Worm (Caenorhabditis elegans): ENCODE measurements around the gene act-3.
A peak's percentile ranks its signal among the peaks of the same experiment; 100 is the strongest.

act-3 gene

ce11 chrV:11029309-11029708 lies 45.0 kb downstream of the act-3 start (continued):
- peak; percentile 17 for TF ChIP-seq eyg-1 (tag; optimal IDR thresholded peaks at IDR 0.05)
- no peak for TF ChIP-seq pag-3 (tag; optimal IDR thresholded peaks at IDR 0.05; ENCODE audit: borderline replicate concordance)
- peak; percentile 52 for TF ChIP-seq ceh-48 (tag; optimal IDR thresholded peaks at IDR 0.05)
- TF ChIP-seq ceh-45 (GFP tag; IDR thresholded peaks at IDR 0.05), result no peak
- no peak for TF ChIP-seq unc-86 (tag; optimal IDR thresholded peaks at IDR 0.05)
- no peak for TF ChIP-seq pat-9 (tag; optimal IDR thresholded peaks at IDR 0.05)
- TF ChIP-seq ceh-18 (tag; optimal IDR thresholded peaks at IDR 0.05), result no peak
- TF ChIP-seq hlh-13 (GFP tag; optimal IDR thresholded peaks at IDR 0.05), result no peak
- peak; percentile 12 for TF ChIP-seq lim-6 (tag; optimal IDR thresholded peaks at IDR 0.05)
- TF ChIP-seq ceh-34 (tag; optimal IDR thresholded peaks at IDR 0.05), result peak; percentile 47
- peak; percentile 89 for TF ChIP-seq ets-4 (tag; optimal IDR thresholded peaks at IDR 0.05)
- no peak for TF ChIP-seq K02D7.2 (tag; optimal IDR thresholded peaks at IDR 0.05)
- peak; percentile 40 for TF ChIP-seq fax-1 (tag; optimal IDR thresholded peaks at IDR 0.05)
- TF ChIP-seq C08G9.2 (tag; optimal IDR thresholded peaks at IDR 0.05), result peak; percentile 96
- TF ChIP-seq tbx-2 (tag; optimal IDR thresholded peaks at IDR 0.05), result peak; percentile 87
- no peak for TF ChIP-seq gmeb-2 (tag; optimal IDR thresholded peaks at IDR 0.05)
- TF ChIP-seq ztf-16 (tag; optimal IDR thresholded peaks at IDR 0.05), result peak; percentile 50
- peak; percentile 35 for TF ChIP-seq madf-2 (tag; optimal IDR thresholded peaks at IDR 0.05)
- no peak for TF ChIP-seq ceh-19 (GFP tag; optimal IDR thresholded peaks at IDR 0.05)
- TF ChIP-seq unc-42 (tag; optimal IDR thresholded peaks at IDR 0.05), result peak; percentile 30
- no peak for TF ChIP-seq elt-4 (tag; optimal IDR thresholded peaks at IDR 0.05)

- TF ChIP-seq K09A11.1 (tag; optimal IDR thresholded peaks at IDR 0.05; ENCODE audit: insufficient read depth), result no peak
- TF ChIP-seq ceh-2 (tag; optimal IDR thresholded peaks at IDR 0.05), result no peak
- TF ChIP-seq ceh-24 (tag; optimal IDR thresholded peaks at IDR 0.05), result no peak
- no peak for TF ChIP-seq odd-2 (tag; optimal IDR thresholded peaks at IDR 0.05)
- TF ChIP-seq gmeb-2 (tag; optimal IDR thresholded peaks at IDR 0.05), result no peak
- no peak for TF ChIP-seq ceh-48 (tag; optimal IDR thresholded peaks at IDR 0.05)
- TF ChIP-seq fkh-10 (GFP tag; optimal IDR thresholded peaks at IDR 0.05), result no peak
- no peak for TF ChIP-seq unc-3 (GFP tag; conservative IDR thresholded peaks at IDR 0.05)
- no peak for TF ChIP-seq unc-3 (tag; optimal IDR thresholded peaks at IDR 0.05)
- TF ChIP-seq pag-3 (tag; optimal IDR thresholded peaks at IDR 0.05; ENCODE audit: borderline replicate concordance), result no peak
- no peak for TF ChIP-seq elt-4 (tag; optimal IDR thresholded peaks at IDR 0.05)
- no peak for TF ChIP-seq nhr-232 (tag; optimal IDR thresholded peaks at IDR 0.05)
- no peak for TF ChIP-seq pax-1 (tag; optimal IDR thresholded peaks at IDR 0.05)
- TF ChIP-seq fax-1 (tag; optimal IDR thresholded peaks at IDR 0.05), result no peak
- TF ChIP-seq hlh-13 (GFP tag; optimal IDR thresholded peaks at IDR 0.05), result no peak
- no peak for TF ChIP-seq ceh-9 (tag; optimal IDR thresholded peaks at IDR 0.05)
- TF ChIP-seq hlh-6 (tag; optimal IDR thresholded peaks at IDR 0.05), result no peak
- no peak for TF ChIP-seq T23F11.4 (GFP tag; optimal IDR thresholded peaks at IDR 0.05)
Measured at ce11 chrV:11027740-11028139, 46.6 kb downstream of the act-3 start.

ce11 chrV:11022817-11023216 lies 51.5 kb downstream of the act-3 start, which contains the start of the genes C13G3.12 and hot-6:
C13G3.12 (minus strand) TSS chrV:11022917.
hot-6 (minus strand) TSS chrV:11022937.
- TF ChIP-seq ceh-45 (GFP tag; IDR thresholded peaks at IDR 0.05) (no peak), ref-2 (tag; optimal IDR thresholded peaks at IDR 0.05) (no peak), mec-3 (tag; optimal IDR thresholded peaks at IDR 0.05; ENCODE audit: borderline replicate concordance) (no peak), nfya-1 (tag; optimal IDR thresholded peaks at IDR 0.05) (no peak), madf-2 (tag; optimal IDR thresholded peaks at IDR 0.05) (no peak), ceh-22 (tag; optimal IDR thresholded peaks at IDR 0.05) (no peak), tbx-2 (tag; optimal IDR thresholded peaks at IDR 0.05) (no peak), lin-11 (tag; optimal IDR thresholded peaks at IDR 0.05) (no peak), T23F11.4 (GFP tag; optimal IDR thresholded peaks at IDR 0.05) (no peak), elt-4 (tag; optimal IDR thresholded peaks at IDR 0.05) (no peak), npax-4 (tag; optimal IDR thresholded peaks at IDR 0.05) (no peak), rnt-1 (tag; optimal IDR thresholded peaks at IDR 0.05) (no peak), pax-1 (tag; optimal IDR thresholded peaks at IDR 0.05) (no peak), ahr-1 (tag; optimal IDR thresholded peaks at IDR 0.05) (no peak), pha-2 (tag; optimal IDR thresholded peaks at IDR 0.05) (no peak)
